Worm (Caenorhabditis elegans): ENCODE results near the gene F07H5.10.

The F07H5.10 gene

ce11 chrII:8818257-8818656, 9.9 kb upstream of the F07H5.10 start (continued):
- TF ChIP-seq lin-13 (GFP tag; optimal IDR thresholded peaks at IDR 0.05) (no peak), nhr-28 (tag; optimal IDR thresholded peaks at IDR 0.05) (peak; percentile 2), mxl-3 (GFP tag; optimal IDR thresholded peaks at IDR 0.05) (peak; percentile 84), php-3 (GFP tag; IDR thresholded peaks at IDR 0.05) (no peak), fos-1 (tag; optimal IDR thresholded peaks at IDR 0.05) (no peak)

DNA sequence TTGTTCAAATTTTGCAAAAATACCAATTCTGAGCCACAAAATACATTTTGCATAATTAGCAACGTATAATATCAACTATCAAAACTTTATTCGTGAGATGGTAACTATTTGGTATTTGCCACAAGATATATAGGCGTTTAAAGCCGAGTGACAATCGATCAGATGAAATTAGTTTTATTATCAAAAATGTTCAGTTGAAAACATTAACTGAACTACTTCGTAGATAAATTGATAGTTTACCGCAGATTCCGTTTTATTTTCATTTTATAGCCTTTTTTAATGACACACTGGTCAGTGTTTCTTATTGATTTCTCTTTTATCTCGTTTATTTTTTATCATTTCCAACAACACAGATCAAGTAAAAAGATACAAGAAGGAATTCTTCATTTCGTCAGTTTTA, 8.8 kb upstream of the F07H5.10 start:
- no peak for TF ChIP-seq lin-39 (tag; optimal IDR thresholded peaks at IDR 0.05)
- TF ChIP-seq duxl-1 (tag; optimal IDR thresholded peaks at IDR 0.05; ENCODE audit: poor library complexity): peak; percentile 11
- no peak for TF ChIP-seq mdl-1 (tag; optimal IDR thresholded peaks at IDR 0.05)
- no peak for TF ChIP-seq php-3 (GFP tag; IDR thresholded peaks at IDR 0.05)
- 0 out of 2 replicates have a peak, but pooled peaks have one; percentile 37 for TF ChIP-seq ceh-20 (GFP tag; IDR thresholded peaks at IDR 0.05)
- peak; percentile 16 for TF ChIP-seq dve-1 (tag; optimal IDR thresholded peaks at IDR 0.05; ENCODE audit: insufficient read depth)
- no peak for TF ChIP-seq aha-1 (tag)
- TF ChIP-seq zfp-3 (GFP tag; conservative IDR thresholded peaks at IDR 0.05): peak; percentile 88
- peak; percentile 52 for TF ChIP-seq mep-1 (tag; optimal IDR thresholded peaks at IDR 0.05)
- no peak for TF ChIP-seq lin-1 (GFP tag; IDR thresholded peaks at IDR 0.05)
- peak; percentile 18 for TF ChIP-seq nhr-28 (tag; optimal IDR thresholded peaks at IDR 0.05)
- peak; percentile 50 for TF ChIP-seq T20F7.1 (GFP tag; optimal IDR thresholded peaks at IDR 0.05)
- no peak for TF ChIP-seq F44E2.7 (GFP tag; IDR thresholded peaks at IDR 0.05)
- no peak for TF ChIP-seq ztf-11 (tag; optimal IDR thresholded peaks at IDR 0.05)
- TF ChIP-seq nhr-10 (tag; optimal IDR thresholded peaks at IDR 0.05): no peak
- 0 out of 2 replicates have a peak, but pooled peaks have one; percentile 21 for TF ChIP-seq arid-1 (GFP tag; conservative IDR thresholded peaks at IDR 0.05)
- TF ChIP-seq hlh-11 (tag; optimal IDR thresholded peaks at IDR 0.05): no peak
- TF ChIP-seq daf-19 (GFP tag; conservative IDR thresholded peaks at IDR 0.05): no peak
- peak; percentile 10; the same call in 1 of the 2 replicates for TF ChIP-seq mdt-29 (GFP tag; IDR thresholded peaks at IDR 0.05)

DNA sequence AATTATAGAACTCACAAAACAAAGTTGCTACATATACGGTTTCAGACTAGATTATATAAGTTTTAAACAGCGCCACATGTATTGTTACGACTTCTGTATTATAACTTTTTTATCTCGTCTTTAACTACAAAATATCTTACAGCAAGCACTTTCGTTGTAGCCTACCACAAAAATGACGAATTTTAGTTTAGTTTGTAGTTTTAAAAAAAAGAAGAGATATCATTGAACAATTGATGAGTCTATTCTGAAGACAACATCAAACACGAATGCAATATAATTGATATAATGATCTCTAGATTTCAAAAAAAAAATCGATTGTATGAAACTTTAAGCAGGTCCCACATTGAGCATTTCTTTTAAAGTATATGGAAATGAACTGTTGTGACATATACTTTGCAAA, 5.8 kb upstream of the F07H5.10 start:
- TF ChIP-seq nhr-28 (tag; optimal IDR thresholded peaks at IDR 0.05): peak; percentile 94
- TF ChIP-seq aha-1 (tag): peak; percentile 99
- TF ChIP-seq nhr-6 (tag; optimal IDR thresholded peaks at IDR 0.05): no peak
- TF ChIP-seq dpl-1 (GFP tag; optimal IDR thresholded peaks at IDR 0.05): no peak

- TF ChIP-seq hlh-30 (tag; optimal IDR thresholded peaks at IDR 0.05; ENCODE audit: insufficient read depth) (peak; percentile 90), ceh-20 (GFP tag; IDR thresholded peaks at IDR 0.05) (0 out of 2 replicates have a peak, but pooled peaks have one; percentile 21), snpc-4 (tag; optimal IDR thresholded peaks at IDR 0.05) (no peak), ceh-28 (tag; optimal IDR thresholded peaks at IDR 0.05) (no peak), nhr-77 (tag; optimal IDR thresholded peaks at IDR 0.05) (no peak), nhr-6 (tag; optimal IDR thresholded peaks at IDR 0.05) (no peak), nhr-10 (tag; optimal IDR thresholded peaks at IDR 0.05) (peak; percentile 86), T20F7.1 (GFP tag; optimal IDR thresholded peaks at IDR 0.05) (no peak), cey-2 (tag; optimal IDR thresholded peaks at IDR 0.05; ENCODE audit: borderline replicate concordance, insufficient read depth) (peak; percentile 40), nhr-111 (GFP tag; optimal IDR thresholded peaks at IDR 0.05) (no peak), hlh-11 (tag; optimal IDR thresholded peaks at IDR 0.05) (peak; percentile 88), nhr-11 (tag; optimal IDR thresholded peaks at IDR 0.05) (peak; percentile 18), php-3 (GFP tag; IDR thresholded peaks at IDR 0.05) (no peak), F44E2.7 (GFP tag; IDR thresholded peaks at IDR 0.05) (no peak), hif-1 (tag; optimal IDR thresholded peaks at IDR 0.05) (no peak), lsy-2 (tag; optimal IDR thresholded peaks at IDR 0.05) (peak; percentile 7 to 50), unc-62 (GFP tag; optimal IDR thresholded peaks at IDR 0.05 in 1 of 2) (peak in 1 of 2 experiments; percentile 100), unc-62 (tag; optimal IDR thresholded peaks at IDR 0.05) (no peak), ztf-7 (tag; optimal IDR thresholded peaks at IDR 0.05) (no peak), aha-1 (tag) (peak; percentile 92), hmg-1.1 (GFP tag; IDR thresholded peaks at IDR 0.05) (no peak), jun-1 (tag; optimal IDR thresholded peaks at IDR 0.05) (no peak), pqm-1 (tag; optimal IDR thresholded peaks at IDR 0.05) (no peak), Y5F2A.4 (GFP tag; optimal IDR thresholded peaks at IDR 0.05) (no peak), nhr-48 (tag; optimal IDR thresholded peaks at IDR 0.05) (peak; percentile 97), sdz-12 (GFP tag; optimal IDR thresholded peaks at IDR 0.05) (no peak), pha-4 (GFP tag; IDR thresholded peaks at IDR 0.05) (no peak), pha-4 (tag; optimal IDR thresholded peaks at IDR 0.05) (no peak), saeg-2 (GFP tag; IDR thresholded peaks at IDR 0.05) (no peak)
Observed at ce11 chrII:8813659-8814058, 5.3 kb upstream of the F07H5.10 start.
